Worm (Caenorhabditis elegans): ENCODE data around the gene srsx-34.
A peak's percentile ranks its signal among the peaks of the same experiment; 100 is the strongest.

The srsx-34 gene

DNA sequence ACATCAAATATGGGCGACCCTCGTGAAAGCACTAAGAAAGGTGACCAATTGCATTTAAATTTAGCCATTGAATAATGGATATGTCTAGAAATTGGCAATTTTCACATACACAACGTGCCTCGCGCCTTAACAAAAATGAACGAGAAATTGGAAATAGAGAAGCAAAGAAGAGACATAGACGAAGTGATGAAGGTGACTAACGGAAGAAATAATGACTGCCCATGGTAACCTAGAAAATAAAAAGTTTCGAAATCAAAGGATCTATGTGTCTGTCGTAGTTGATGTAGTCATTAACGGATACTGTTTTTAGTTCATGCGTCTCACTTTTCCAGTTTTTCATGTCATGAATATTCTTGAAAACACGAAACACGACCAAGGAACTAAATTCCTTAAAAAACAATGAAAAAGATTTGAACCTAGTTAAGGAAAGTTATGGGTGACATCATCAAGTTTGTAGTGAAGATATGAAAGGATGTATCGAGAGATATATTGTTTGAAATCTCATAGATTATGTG is 42.3 kb downstream of the srsx-34 start:
- TF ChIP-seq ceh-30 (tag; optimal IDR thresholded peaks at IDR 0.05) (no peak), ama-1 (optimal IDR thresholded peaks at IDR 0.05) (no peak), gmeb-2 (tag; optimal IDR thresholded peaks at IDR 0.05) (no peak), unc-42 (tag; optimal IDR thresholded peaks at IDR 0.05) (no peak), ztf-16 (tag; optimal IDR thresholded peaks at IDR 0.05) (no peak), che-1 (tag; optimal IDR thresholded peaks at IDR 0.05) (no peak), npax-4 (tag; optimal IDR thresholded peaks at IDR 0.05) (no peak), ceh-34 (tag; optimal IDR thresholded peaks at IDR 0.05) (no peak), lim-6 (tag; optimal IDR thresholded peaks at IDR 0.05) (no peak), ceh-22 (tag; optimal IDR thresholded peaks at IDR 0.05) (no peak), odd-2 (tag; optimal IDR thresholded peaks at IDR 0.05) (no peak)

DNA sequence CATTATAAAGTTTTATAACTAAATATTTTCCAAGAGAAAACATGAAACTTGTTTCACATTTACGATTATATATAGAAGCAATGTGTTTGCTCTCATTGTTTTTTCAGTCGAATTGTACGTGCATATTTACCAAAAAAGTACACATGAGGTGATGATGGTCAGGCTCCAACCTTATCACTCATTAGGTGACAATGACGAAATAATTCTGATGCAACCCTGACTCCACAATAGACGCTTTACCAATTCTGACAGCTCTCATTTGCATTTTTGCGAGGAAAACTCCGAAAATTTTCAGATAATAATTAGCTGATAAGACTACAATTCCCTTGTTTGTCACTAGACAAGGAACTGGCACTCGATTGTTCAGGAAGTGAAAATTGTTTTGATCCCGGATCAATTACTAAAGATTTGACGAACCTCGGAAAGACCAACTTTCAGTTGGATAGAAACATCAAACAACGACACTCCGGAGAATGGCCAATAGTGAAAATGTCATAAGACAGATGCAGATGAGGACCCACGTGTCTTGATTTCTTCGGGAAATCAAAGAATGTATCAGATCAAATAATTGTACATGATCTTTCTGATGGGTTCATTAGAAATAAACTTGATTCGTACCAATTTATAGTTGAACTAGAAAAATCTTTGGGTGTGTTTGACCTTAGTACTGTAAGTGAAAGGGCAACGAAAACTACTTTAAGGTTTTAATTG is 43.2 kb downstream of the srsx-34 start:
- TF ChIP-seq hlh-8 (tag; optimal IDR thresholded peaks at IDR 0.05) (no peak), elt-2 (tag; optimal IDR thresholded peaks at IDR 0.05) (peak; percentile 73), madf-2 (tag; optimal IDR thresholded peaks at IDR 0.05) (no peak), hlh-6 (tag; optimal IDR thresholded peaks at IDR 0.05) (no peak), ceh-18 (tag; optimal IDR thresholded peaks at IDR 0.05) (no peak), fax-1 (tag; optimal IDR thresholded peaks at IDR 0.05) (no peak)

DNA sequence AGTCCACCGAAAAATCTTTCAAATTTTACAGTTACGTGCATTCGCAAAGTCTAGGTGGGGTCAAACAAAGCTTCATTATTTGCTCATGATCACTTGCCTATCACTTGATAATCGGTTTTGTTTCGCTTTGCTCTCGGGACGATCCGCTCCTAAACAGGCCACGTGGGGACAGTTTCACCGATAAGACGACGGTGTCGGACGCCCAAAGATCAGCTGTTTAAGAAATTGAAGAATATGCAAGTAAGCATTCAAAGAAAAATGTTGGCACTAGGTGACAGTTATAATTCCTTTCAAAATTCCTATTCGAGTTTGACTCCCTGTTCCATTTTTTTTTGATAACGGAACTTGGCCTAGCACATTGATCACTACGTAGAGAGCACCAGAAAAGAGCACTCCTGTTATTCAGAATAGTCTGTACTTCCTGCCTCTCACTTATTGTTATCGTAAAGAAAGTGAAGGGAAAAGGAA is 44.2 kb downstream of the srsx-34 start:
- TF ChIP-seq elt-2 (tag; optimal IDR thresholded peaks at IDR 0.05) (peak; percentile 44), sdc-2 (tag; optimal IDR thresholded peaks at IDR 0.05) (no peak), ztf-16 (tag; optimal IDR thresholded peaks at IDR 0.05) (no peak), pha-4 (tag; optimal IDR thresholded peaks at IDR 0.05) (no peak)

DNA sequence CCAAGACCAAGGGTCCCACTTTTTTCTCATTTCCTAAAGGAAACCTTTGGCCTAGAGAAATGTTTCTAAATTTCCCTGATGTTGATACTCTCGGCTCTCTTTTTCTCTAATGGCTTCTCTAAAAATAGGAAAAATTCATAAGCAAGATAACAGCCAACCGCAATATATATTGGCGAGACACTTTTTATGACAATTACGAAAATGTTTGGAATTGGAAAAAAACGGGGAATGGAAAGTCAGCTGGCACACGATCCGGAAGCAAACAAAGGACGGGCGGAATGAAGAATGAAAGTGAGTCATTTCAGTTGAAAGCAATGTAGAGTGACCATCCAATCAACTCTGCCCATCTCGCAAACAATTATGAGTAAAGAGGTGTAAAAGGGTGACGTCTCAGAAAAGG is 45.6 kb downstream of the srsx-34 start:
- TF ChIP-seq ttx-3 (tag; optimal IDR thresholded peaks at IDR 0.05) (no peak), hlh-13 (GFP tag; optimal IDR thresholded peaks at IDR 0.05) (no peak), unc-3 (GFP tag; conservative IDR thresholded peaks at IDR 0.05) (no peak), unc-3 (tag; optimal IDR thresholded peaks at IDR 0.05) (no peak), K09A11.1 (tag; optimal IDR thresholded peaks at IDR 0.05; ENCODE audit: insufficient read depth) (no peak), mec-3 (tag; optimal IDR thresholded peaks at IDR 0.05; ENCODE audit: borderline replicate concordance) (no peak), gmeb-2 (tag; optimal IDR thresholded peaks at IDR 0.05) (no peak), lim-6 (tag; optimal IDR thresholded peaks at IDR 0.05) (no peak), nfya-1 (tag; optimal IDR thresholded peaks at IDR 0.05) (no peak), syd-9 (tag; optimal IDR thresholded peaks at IDR 0.05) (no peak), elt-4 (tag; optimal IDR thresholded peaks at IDR 0.05) (no peak), ceh-9 (tag; optimal IDR thresholded peaks at IDR 0.05) (no peak), hlh-30 (tag; optimal IDR thresholded peaks at IDR 0.05; ENCODE audit: insufficient read depth) (no peak)

DNA sequence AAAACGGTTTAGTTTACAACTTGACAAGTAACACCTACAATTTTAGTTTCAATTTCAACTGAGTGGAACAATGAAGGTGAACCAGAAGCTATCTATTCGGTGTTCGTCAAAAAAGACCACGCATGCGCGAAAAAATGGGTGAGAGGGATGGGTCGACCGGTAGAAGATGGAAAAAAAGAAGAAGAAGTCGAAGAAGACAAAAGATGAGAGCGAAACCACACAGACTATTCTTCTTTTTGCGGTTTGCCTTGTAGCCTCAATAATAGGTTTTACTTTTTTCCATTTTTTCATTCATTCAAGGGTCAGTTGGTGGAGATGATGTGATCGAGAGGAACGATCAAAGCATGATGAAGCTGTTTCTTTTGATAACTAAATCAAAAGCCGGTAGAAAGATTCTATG is 46.6 kb downstream of the srsx-34 start:
- no peak for TF ChIP-seq hlh-15 (tag; optimal IDR thresholded peaks at IDR 0.05)
- TF ChIP-seq ceh-9 (tag; optimal IDR thresholded peaks at IDR 0.05) = no peak
- TF ChIP-seq pqm-1 (tag; optimal IDR thresholded peaks at IDR 0.05) = no peak
- no peak for TF ChIP-seq lin-11 (tag; optimal IDR thresholded peaks at IDR 0.05)
- TF ChIP-seq ceh-45 (GFP tag; IDR thresholded peaks at IDR 0.05) = no peak
- TF ChIP-seq che-1 (tag; optimal IDR thresholded peaks at IDR 0.05) = no peak
- no peak for TF ChIP-seq dmd-4 (tag; optimal IDR thresholded peaks at IDR 0.05; ENCODE audit: borderline replicate concordance)
- no peak for TF ChIP-seq pag-3 (tag; optimal IDR thresholded peaks at IDR 0.05; ENCODE audit: borderline replicate concordance)
- TF ChIP-seq ceh-24 (tag; optimal IDR thresholded peaks at IDR 0.05) = no peak
- no peak for TF ChIP-seq madf-2 (tag; optimal IDR thresholded peaks at IDR 0.05)
- TF ChIP-seq gmeb-2 (tag; optimal IDR thresholded peaks at IDR 0.05) = no peak
- no peak for TF ChIP-seq elt-4 (tag; optimal IDR thresholded peaks at IDR 0.05)
- no peak for TF ChIP-seq mec-3 (tag; optimal IDR thresholded peaks at IDR 0.05; ENCODE audit: borderline replicate concordance)
- no peak for TF ChIP-seq ztf-16 (tag; optimal IDR thresholded peaks at IDR 0.05)

Data from whole organism, late embryonic.